Worm (Caenorhabditis elegans): ENCODE results near the gene pax-1.

The pax-1 gene

DNA sequence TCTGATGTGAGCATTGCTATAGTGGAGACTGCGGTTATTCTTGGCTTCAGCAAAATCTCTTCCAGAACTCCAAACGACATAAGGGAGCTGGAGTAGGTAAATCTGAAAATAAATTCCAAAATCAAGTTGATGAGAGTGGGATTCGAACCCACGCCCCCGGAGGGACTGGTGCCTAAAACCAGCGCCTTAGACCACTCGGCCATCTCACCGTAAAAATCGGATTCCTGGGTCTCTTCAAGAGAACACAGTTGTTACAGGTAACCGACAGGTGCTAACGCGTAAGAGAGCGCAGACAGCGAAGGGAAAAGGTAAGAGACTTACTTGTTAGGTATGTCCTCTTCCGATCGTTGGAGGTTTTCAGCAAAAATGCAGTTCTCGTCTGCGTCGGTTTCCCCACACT lies 10.6 kb downstream of the pax-1 start:
- TF ChIP-seq hlh-1 (tag; optimal IDR thresholded peaks at IDR 0.05) (peak; percentile 71), zip-8 (tag; optimal IDR thresholded peaks at IDR 0.05) (no peak), M03D4.4 (tag; optimal IDR thresholded peaks at IDR 0.05) (peak; percentile 57), lin-32 (GFP tag; optimal IDR thresholded peaks at IDR 0.05) (peak; percentile 18), drap-1 (GFP tag; optimal IDR thresholded peaks at IDR 0.05) (peak; percentile 45), ham-2 (GFP tag; optimal IDR thresholded peaks at IDR 0.05) (peak; percentile 45), ceh-83 (GFP tag; optimal IDR thresholded peaks at IDR 0.05) (peak; percentile 74), nhr-12 (tag; optimal IDR thresholded peaks at IDR 0.05) (no peak), cnd-1 (tag; optimal IDR thresholded peaks at IDR 0.05) (peak; percentile 46)

DNA sequence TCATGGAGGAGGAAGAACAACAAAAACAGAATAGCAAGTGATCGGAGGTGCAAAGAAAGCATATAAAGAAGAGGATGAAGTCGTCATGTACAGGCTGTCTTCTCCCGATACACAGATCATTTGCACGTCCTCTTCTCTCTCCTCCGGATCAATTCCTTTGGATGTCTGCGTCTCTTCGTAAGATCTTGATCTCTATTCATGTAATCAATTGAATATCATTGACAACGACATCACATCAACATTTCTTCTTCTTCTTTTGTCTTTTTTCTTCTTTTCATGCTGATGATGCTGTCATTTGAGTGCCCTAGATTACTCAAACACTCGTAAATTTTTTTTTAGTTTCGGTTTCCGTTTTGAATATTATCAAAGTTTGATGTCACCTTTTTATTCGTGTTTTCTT lies 13.6 kb downstream of the pax-1 start, which contains the start of gene rol-3:
rol-3 (minus strand) TSS at position 120 of the 400 bp plus-strand sequence.
- TF ChIP-seq M03D4.4 (tag; optimal IDR thresholded peaks at IDR 0.05), result no peak
- TF ChIP-seq ceh-39 (tag; optimal IDR thresholded peaks at IDR 0.05), result no peak
- no peak for TF ChIP-seq elt-3 (tag; optimal IDR thresholded peaks at IDR 0.05)
- TF ChIP-seq nhr-2 (tag; optimal IDR thresholded peaks at IDR 0.05), result no peak
- TF ChIP-seq bed-3 (GFP tag; optimal IDR thresholded peaks at IDR 0.05), result no peak
- no peak for TF ChIP-seq hlh-1 (tag; optimal IDR thresholded peaks at IDR 0.05)
- TF ChIP-seq flh-1 (GFP tag; optimal IDR thresholded peaks at IDR 0.05), result no peak
- TF ChIP-seq blmp-1 (tag; optimal IDR thresholded peaks at IDR 0.05), result no peak
- no peak for TF ChIP-seq sem-2 (GFP tag; optimal IDR thresholded peaks at IDR 0.05)
- no peak for TF ChIP-seq elt-1 (tag; optimal IDR thresholded peaks at IDR 0.05; ENCODE audit: borderline replicate concordance, insufficient read depth)
- TF ChIP-seq lin-13 (tag; optimal IDR thresholded peaks at IDR 0.05), result no peak

ce11 chrV:8239928-8240327 lies 15.2 kb downstream of the pax-1 start, which contains the start of gene C16D9.3:
C16D9.3 (minus strand) TSS chrV:8240028.
- no peak for TF ChIP-seq zip-8 (tag; optimal IDR thresholded peaks at IDR 0.05)
- TF ChIP-seq snpc-4 (tag; optimal IDR thresholded peaks at IDR 0.05), result no peak
- no peak for TF ChIP-seq mls-2 (tag; optimal IDR thresholded peaks at IDR 0.05)
- no peak for TF ChIP-seq pha-4 (tag; optimal IDR thresholded peaks at IDR 0.05)
- TF ChIP-seq ceh-39 (tag; optimal IDR thresholded peaks at IDR 0.05), result no peak
- TF ChIP-seq ces-1 (GFP tag; optimal IDR thresholded peaks at IDR 0.05), result no peak
- no peak for TF ChIP-seq ceh-43 (GFP tag; optimal IDR thresholded peaks at IDR 0.05)
- TF ChIP-seq ceh-83 (GFP tag; optimal IDR thresholded peaks at IDR 0.05), result no peak
- TF ChIP-seq tbx-8 (GFP tag; optimal IDR thresholded peaks at IDR 0.05), result no peak
- no peak for TF ChIP-seq sptf-1 (tag; optimal IDR thresholded peaks at IDR 0.05)
- no peak for TF ChIP-seq M03D4.4 (tag; optimal IDR thresholded peaks at IDR 0.05)
- no peak for TF ChIP-seq ztf-11 (tag; optimal IDR thresholded peaks at IDR 0.05)
- TF ChIP-seq blmp-1 (tag; optimal IDR thresholded peaks at IDR 0.05), result no peak
- TF ChIP-seq elt-3 (tag; optimal IDR thresholded peaks at IDR 0.05), result no peak
- no peak for TF ChIP-seq mep-1 (tag; optimal IDR thresholded peaks at IDR 0.05)
- TF ChIP-seq unc-120 (tag; optimal IDR thresholded peaks at IDR 0.05; ENCODE audit: poor library complexity, severe bottlenecking), result no peak
- TF ChIP-seq lin-32 (GFP tag; optimal IDR thresholded peaks at IDR 0.05), result no peak
- no peak for TF ChIP-seq drap-1 (GFP tag; optimal IDR thresholded peaks at IDR 0.05)
- no peak for TF ChIP-seq nhr-2 (tag; optimal IDR thresholded peaks at IDR 0.05)
- TF ChIP-seq flh-1 (GFP tag; optimal IDR thresholded peaks at IDR 0.05), result no peak

DNA sequence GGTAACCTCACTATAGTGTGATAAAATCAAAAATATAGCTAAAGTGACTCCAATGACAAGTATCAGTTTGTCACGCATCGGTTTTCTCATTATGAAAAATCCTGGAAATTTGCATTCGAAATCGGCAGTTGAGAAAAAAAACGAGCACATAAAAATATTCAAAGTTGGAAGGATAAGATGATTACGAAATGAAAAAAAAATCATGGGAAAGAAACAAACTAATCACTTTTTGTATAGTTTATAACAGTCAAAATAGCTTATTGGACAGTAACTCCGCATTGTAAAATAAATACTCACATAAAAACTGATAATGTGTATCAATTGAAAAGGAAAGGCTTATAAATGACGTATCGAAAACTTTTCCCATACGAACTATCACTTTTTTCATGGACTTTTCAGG lies 18.1 kb downstream of the pax-1 start, which contains the start of gene C16D9.4:
C16D9.4 (minus strand) TSS at position 101 of the 400 bp plus-strand sequence.
- no peak for TF ChIP-seq lsy-2 (tag; optimal IDR thresholded peaks at IDR 0.05)
- TF ChIP-seq mep-1 (tag; optimal IDR thresholded peaks at IDR 0.05), result no peak
- TF ChIP-seq ces-1 (GFP tag; optimal IDR thresholded peaks at IDR 0.05), result no peak
- no peak for TF ChIP-seq bed-3 (GFP tag; optimal IDR thresholded peaks at IDR 0.05)
- no peak for TF ChIP-seq nhr-76 (tag; optimal IDR thresholded peaks at IDR 0.05)
- no peak for TF ChIP-seq M03D4.4 (tag; optimal IDR thresholded peaks at IDR 0.05)
- TF ChIP-seq drap-1 (GFP tag; optimal IDR thresholded peaks at IDR 0.05), result no peak
- TF ChIP-seq sptf-1 (tag; optimal IDR thresholded peaks at IDR 0.05), result no peak
- TF ChIP-seq lin-32 (GFP tag; optimal IDR thresholded peaks at IDR 0.05), result no peak
- no peak for TF ChIP-seq ztf-11 (tag; optimal IDR thresholded peaks at IDR 0.05)
- TF ChIP-seq elt-1 (tag; optimal IDR thresholded peaks at IDR 0.05; ENCODE audit: borderline replicate concordance, insufficient read depth), result no peak
- TF ChIP-seq ham-2 (GFP tag; optimal IDR thresholded peaks at IDR 0.05), result no peak
- TF ChIP-seq sem-2 (GFP tag; optimal IDR thresholded peaks at IDR 0.05), result no peak
- TF ChIP-seq ceh-83 (GFP tag; optimal IDR thresholded peaks at IDR 0.05), result no peak
- TF ChIP-seq nhr-2 (tag; optimal IDR thresholded peaks at IDR 0.05), result no peak
- TF ChIP-seq pha-4 (tag; optimal IDR thresholded peaks at IDR 0.05), result no peak
- TF ChIP-seq unc-120 (tag; optimal IDR thresholded peaks at IDR 0.05; ENCODE audit: poor library complexity, severe bottlenecking), result no peak
- no peak for TF ChIP-seq nhr-12 (tag; optimal IDR thresholded peaks at IDR 0.05)
- TF ChIP-seq snpc-4 (tag; optimal IDR thresholded peaks at IDR 0.05), result no peak
